Worm (Caenorhabditis elegans) whole organism, L2 larva: ENCODE data around the gene M110.10.

Source experiments
- ZK546.5 ChIP-seq: sonication (generic microtip); optimal IDR thresholded peaks from 2 replicates; lab custom pipeline; 2017; ENCODE audit warnings: missing biosample characterization, missing genetic modification characterization
- mdl-1 ChIP-seq, 2 experiments: fragments of 150-350 bp in 1 of 2; sonication (generic microtip) in 1 of 2; optimal IDR thresholded peaks; 2 replicates each; lab custom pipeline; 2017; ENCODE audit warnings: missing biosample characterization in 2 of 2, missing genetic modification characterization in 2 of 2
- nhr-11 ChIP-seq: fragments of 150-350 bp; optimal IDR thresholded peaks from 2 replicates; lab custom pipeline; 2014; ENCODE audit warnings: missing biosample characterization, missing genetic modification characterization
- nhr-12 ChIP-seq: fragments of 150-350 bp; optimal IDR thresholded peaks from 2 replicates; lab custom pipeline; 2014; ENCODE audit warnings: missing biosample characterization, missing genetic modification characterization
- peb-1 ChIP-seq: fragments of 150-350 bp; optimal IDR thresholded peaks from 2 replicates; lab custom pipeline; 2014; ENCODE audit warnings: missing biosample characterization, missing genetic modification characterization

DNA sequence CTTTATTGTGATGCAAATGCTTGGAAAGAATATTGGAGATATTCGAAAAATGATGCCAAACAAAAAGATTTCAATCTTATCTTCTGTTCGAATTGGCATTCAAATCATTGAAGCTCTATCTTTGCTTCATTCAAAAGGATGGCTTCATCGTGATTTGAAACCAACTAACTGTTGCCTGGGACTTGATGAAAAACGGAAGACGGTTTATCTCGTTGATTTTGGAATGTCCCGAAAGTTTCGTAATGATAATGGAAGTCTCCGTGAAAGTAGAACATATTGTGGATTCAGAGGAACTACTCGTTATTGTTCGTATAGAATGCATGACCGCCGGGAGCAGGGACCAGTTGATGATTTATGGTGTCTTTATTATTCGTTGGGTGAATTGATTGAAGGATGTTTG lies 40.1 kb downstream of the M110.10 start:
- TF ChIP-seq peb-1 (tag; lab: Kevin White, UChicago): no peak
- TF ChIP-seq mdl-1 (tag; optimal IDR thresholded peaks at IDR 0.05; lab: Kevin White, UChicago): no peak
- TF ChIP-seq ZK546.5 (tag; lab: Kevin White, UChicago): no peak
- TF ChIP-seq nhr-12: no peak
- TF ChIP-seq nhr-11 (tag; lab: Kevin White, UChicago): no peak
